Fruit fly (Drosophila melanogaster): ENCODE measurements around the gene CG1354.

The CG1354 gene

dm6 chrX:9742084-9742483, 36.5 kb upstream of the CG1354 start (continued):
- TF ChIP-seq Sox102F (GFP tag; optimal IDR thresholded peaks at IDR 0.05) (peak; percentile 34), Hr38 (GFP tag; optimal IDR thresholded peaks at IDR 0.05) (no peak), fd85E (GFP tag; optimal IDR thresholded peaks at IDR 0.05) (no peak), Met (GFP tag; optimal IDR thresholded peaks at IDR 0.05) (peak; percentile 35), CG4318 (GFP tag; optimal IDR thresholded peaks at IDR 0.05) (no peak), pdm3 (GFP tag; optimal IDR thresholded peaks at IDR 0.05) (peak; percentile 11), fd59A (GFP tag; optimal IDR thresholded peaks at IDR 0.05) (no peak), Blimp-1 (GFP tag; optimal IDR thresholded peaks at IDR 0.05) (no peak), CG6854 (GFP tag; optimal IDR thresholded peaks at IDR 0.05) (no peak), CG34406 (GFP tag; optimal IDR thresholded peaks at IDR 0.05) (no peak), CG8119 (GFP tag; IDR thresholded peaks at IDR 0.05) (no peak), CG3919 (GFP tag; optimal IDR thresholded peaks at IDR 0.05) (peak; percentile 6), svp (GFP tag) (peak; percentile 65), CG9139 (GFP tag; optimal IDR thresholded peaks at IDR 0.05) (no peak), CG1621 (tag; optimal IDR thresholded peaks at IDR 0.05) (no peak), Eip78C (GFP tag) (peak; percentile 71), esn (GFP tag; optimal IDR thresholded peaks at IDR 0.05) (peak; percentile 23), CG6792 (GFP tag; optimal IDR thresholded peaks at IDR 0.05) (no peak)

- no peak for TF ChIP-seq CG6163 (GFP tag; IDR thresholded peaks at IDR 0.05)
- TF ChIP-seq dsx (GFP tag; optimal IDR thresholded peaks at IDR 0.05; ENCODE audit: poor library complexity, severe bottlenecking): no peak
- TF ChIP-seq topi (GFP tag; optimal IDR thresholded peaks at IDR 0.05): no peak
- no peak for TF ChIP-seq CG32006 (GFP tag; optimal IDR thresholded peaks at IDR 0.05)
- TF ChIP-seq CG4318 (GFP tag; optimal IDR thresholded peaks at IDR 0.05): no peak
- no peak for TF ChIP-seq esn (GFP tag; optimal IDR thresholded peaks at IDR 0.05)
- TF ChIP-seq Eip78C (GFP tag): no peak
- no peak for TF ChIP-seq fkh (GFP tag; optimal IDR thresholded peaks at IDR 0.05)
- no peak for TF ChIP-seq acj6 (GFP tag; optimal IDR thresholded peaks at IDR 0.05)
- no peak for TF ChIP-seq Eip93F (GFP tag; optimal IDR thresholded peaks at IDR 0.05)
- no peak for TF ChIP-seq Lpt (GFP tag; optimal IDR thresholded peaks at IDR 0.05)
- TF ChIP-seq CG9139 (GFP tag; optimal IDR thresholded peaks at IDR 0.05): no peak
- no peak for TF ChIP-seq CG10669 (GFP tag; optimal IDR thresholded peaks at IDR 0.05)
- TF ChIP-seq Hr38 (GFP tag; optimal IDR thresholded peaks at IDR 0.05): no peak
- TF ChIP-seq svp (GFP tag): no peak
- no peak for TF ChIP-seq CG8632 (GFP tag; optimal IDR thresholded peaks at IDR 0.05)
- TF ChIP-seq fd85E (GFP tag; optimal IDR thresholded peaks at IDR 0.05): no peak
Observed at dm6 chrX:9744034-9744673, 34.4 kb upstream of the CG1354 start.

- TF ChIP-seq ss (GFP tag; optimal IDR thresholded peaks at IDR 0.05) (no peak), Hr4 (GFP tag; optimal IDR thresholded peaks at IDR 0.05) (no peak), CG11902 (GFP tag; optimal IDR thresholded peaks at IDR 0.05) (no peak), fd59A (GFP tag; optimal IDR thresholded peaks at IDR 0.05) (no peak), CG15336 (GFP tag; IDR thresholded peaks at IDR 0.05) (no peak), Ets96B (tag; optimal IDR thresholded peaks at IDR 0.05) (no peak), CG11294 (GFP tag; IDR thresholded peaks at IDR 0.05) (no peak), CG1621 (tag; optimal IDR thresholded peaks at IDR 0.05) (no peak), Blimp-1 (GFP tag; optimal IDR thresholded peaks at IDR 0.05) (no peak), fd85E (GFP tag; optimal IDR thresholded peaks at IDR 0.05) (no peak), salr (GFP tag; optimal IDR thresholded peaks at IDR 0.05) (no peak), CG11762 (GFP tag; optimal IDR thresholded peaks at IDR 0.05; ENCODE audit: insufficient read depth) (no peak), CG7368 (GFP tag; optimal IDR thresholded peaks at IDR 0.05) (no peak)
Observed at dm6 chrX:9744674-9745246, 33.8 kb upstream of the CG1354 start.

Measured in whole organism, prepupa.